Fruit fly (Drosophila melanogaster): Measurements from ENCODE around the gene CG33271.

CG33271 gene

DNA sequence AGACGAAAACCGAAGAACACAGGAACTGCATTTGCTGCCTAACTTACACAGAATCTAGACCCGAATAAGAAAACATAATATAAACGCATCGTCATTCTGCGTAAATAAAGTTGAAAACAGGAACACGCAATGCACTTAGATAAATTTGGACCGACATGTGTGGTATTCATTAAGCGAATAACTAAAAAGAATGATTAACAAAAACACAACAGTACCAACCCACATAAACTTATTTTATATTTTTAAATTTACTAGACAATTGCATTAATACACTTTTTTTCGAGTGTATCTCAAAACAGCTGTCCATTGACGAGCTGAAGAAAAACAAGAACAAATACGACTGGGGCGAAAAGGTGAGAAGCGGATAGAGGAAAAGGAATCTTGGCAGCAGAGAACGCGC, 23.0 kb downstream of the CG33271 start (continued):
- TF ChIP-seq amos (GFP tag; IDR thresholded peaks at IDR 0.05; ENCODE audit: partially characterized antibody) (no peak), NfI (GFP tag; optimal IDR thresholded peaks at IDR 0.05) (peak; percentile 54), Ssrp (tag; optimal IDR thresholded peaks at IDR 0.05) (peak; percentile 88), CG2120 (GFP tag; optimal IDR thresholded peaks at IDR 0.05) (peak; percentile 53), peb (GFP tag; IDR thresholded peaks at IDR 0.05) (peak; percentile 66), lmd (GFP tag; IDR thresholded peaks at IDR 0.05) (peak; percentile 72), CG13775 (GFP tag; optimal IDR thresholded peaks at IDR 0.05) (peak; percentile 82), hb (GFP tag; IDR thresholded peaks at IDR 0.05; ENCODE audit: partially characterized antibody) (no peak), insv (GFP tag; optimal IDR thresholded peaks at IDR 0.05) (peak in 1 of 2 experiments; percentile 12), eyg (GFP tag; optimal IDR thresholded peaks at IDR 0.05) (no peak), Xbp1 (GFP tag; optimal IDR thresholded peaks at IDR 0.05) (peak; percentile 85), ara (GFP tag; IDR thresholded peaks at IDR 0.05) (peak; percentile 96), tin (GFP tag; optimal IDR thresholded peaks at IDR 0.05) (peak; percentile 85), Lhr (GFP tag; optimal IDR thresholded peaks at IDR 0.05) (peak; percentile 75), Sry-β (GFP tag; optimal IDR thresholded peaks at IDR 0.05) (peak; percentile 40), ems (GFP tag; optimal IDR thresholded peaks at IDR 0.05) (peak; percentile 82), CG6791 (GFP tag; IDR thresholded peaks at IDR 0.05; ENCODE audit: partially characterized antibody) (no peak), dati (GFP tag; IDR thresholded peaks at IDR 0.05) (peak; percentile 54; the same call in 1 of the 2 replicates), twi (tag; optimal IDR thresholded peaks at IDR 0.05) (peak; percentile 80), ranshi (GFP tag; IDR thresholded peaks at IDR 0.05) (peak; percentile 79), CG43689 (GFP tag; IDR thresholded peaks at IDR 0.05) (0 out of 2 replicates have a peak, but pooled peaks have one; percentile 32), CG9797 (GFP tag; optimal IDR thresholded peaks at IDR 0.05) (peak; percentile 12), grau (tag; optimal IDR thresholded peaks at IDR 0.05) (peak; percentile 82), CG15011 (GFP tag; optimal IDR thresholded peaks at IDR 0.05) (peak; percentile 9), CG9727 (GFP tag; optimal IDR thresholded peaks at IDR 0.05) (peak; percentile 95), Hr3 (GFP tag; optimal IDR thresholded peaks at IDR 0.05) (peak; percentile 77), abd-A (tag; optimal IDR thresholded peaks at IDR 0.05) (no peak), vfl (GFP tag; optimal IDR thresholded peaks at IDR 0.05) (peak; percentile 33), CG4707 (GFP tag; optimal IDR thresholded peaks at IDR 0.05) (peak; percentile 67), CG14667 (GFP tag; IDR thresholded peaks at IDR 0.05) (peak; percentile 60), CG17612 (GFP tag; IDR thresholded peaks at IDR 0.05) (0 out of 2 replicates have a peak, but pooled peaks have one; percentile 7), chn (GFP tag; optimal IDR thresholded peaks at IDR 0.05) (peak; percentile 88), HLHmδ (GFP tag; optimal IDR thresholded peaks at IDR 0.05) (no peak), sqz (GFP tag; optimal IDR thresholded peaks at IDR 0.05) (peak; percentile 69), Oaz (GFP tag; IDR thresholded peaks at IDR 0.05) (no peak), CG18764 (GFP tag; optimal IDR thresholded peaks at IDR 0.05) (peak; percentile 80), CG1529 (GFP tag; optimal IDR thresholded peaks at IDR 0.05) (peak; percentile 85), phol (tag; optimal IDR thresholded peaks at IDR 0.05) (peak; percentile 91), zfh1 (GFP tag; IDR thresholded peaks at IDR 0.05) (peak; percentile 94), CG7963 (GFP tag; IDR thresholded peaks at IDR 0.05; ENCODE audit: partially characterized antibody) (no peak), stc (GFP tag; IDR thresholded peaks at IDR 0.05) (peak; percentile 56; the same call in 1 of the 2 replicates), CG13296 (GFP tag; optimal IDR thresholded peaks at IDR 0.05) (no peak), CG12236 (GFP tag; optimal IDR thresholded peaks at IDR 0.05) (peak; percentile 65), cad (GFP tag; optimal IDR thresholded peaks at IDR 0.05) (no peak), psq (GFP tag; optimal IDR thresholded peaks at IDR 0.05) (peak; percentile 76), CG9932 (GFP tag; IDR thresholded peaks at IDR 0.05) (peak; percentile 20; the same call in 1 of the 2 replicates), crol (GFP tag; IDR thresholded peaks at IDR 0.05) (no peak), grn (GFP tag; optimal IDR thresholded peaks at IDR 0.05) (peak; percentile 24), Taf1 (GFP tag; IDR thresholded peaks at IDR 0.05) (no peak), dm (GFP tag; optimal IDR thresholded peaks at IDR 0.05) (peak; percentile 70), CG11085 (GFP tag; IDR thresholded peaks at IDR 0.05) (0 out of 2 replicates have a peak, but pooled peaks have one; percentile 22)

Data from whole organism, embryonic.